Fruit fly (Drosophila melanogaster) whole organism: ENCODE data around the gene CG1774.

Source experiments
- CG8478 ChIP-seq: fragments of >200 bp; optimal IDR thresholded peaks from 2 replicates; lab custom pipeline; 2018; ENCODE audit warnings: inconsistent platforms
- Dll ChIP-seq: fragments of >200 bp; optimal IDR thresholded peaks from 2 replicates; lab custom pipeline; 2017
- EcR ChIP-seq, 2 experiments: fragments of >200 bp; optimal IDR thresholded peaks; 2 replicates each; lab custom pipeline; 2017; ENCODE audit warnings: missing biosample characterization in 2 of 2, missing genetic modification characterization in 2 of 2, missing genetic modification reagents in 2 of 2
- pan ChIP-seq: fragments of >200 bp; optimal IDR thresholded peaks from 2 replicates; lab custom pipeline; 2017
- psq ChIP-seq: fragments of >200 bp; optimal IDR thresholded peaks from 2 replicates; lab custom pipeline; 2017
- usp ChIP-seq: fragments of >200 bp; optimal IDR thresholded peaks from 2 replicates; lab custom pipeline; 2017; ENCODE audit warnings: missing biosample characterization, missing genetic modification characterization, mixed read lengths

The CG1774 gene

DNA sequence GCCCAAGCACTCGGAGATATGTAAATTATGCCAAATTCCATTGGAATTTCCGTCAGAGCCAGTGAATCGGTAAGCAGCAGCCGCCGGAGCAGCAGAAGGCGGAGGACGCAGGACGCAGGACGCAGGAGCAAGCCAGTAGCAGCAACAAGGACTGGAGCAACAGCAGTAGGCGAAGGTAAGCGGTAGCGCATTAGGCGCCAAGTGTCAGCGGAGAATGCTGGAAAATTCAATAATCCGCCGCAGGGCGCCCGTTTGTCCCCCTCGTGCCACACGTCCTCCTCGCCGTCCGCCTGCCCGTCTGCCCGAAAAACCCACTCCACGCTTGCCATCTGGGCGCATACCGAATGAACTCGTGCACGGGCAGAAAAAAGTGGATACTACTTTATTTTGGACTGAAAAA lies 30.0 kb downstream of the CG1774 start:
- no peak for TF ChIP-seq usp (GFP tag; lab: Kevin White, UChicago)
- TF ChIP-seq psq, result no peak
- no peak for TF ChIP-seq pan (lab: Kevin White, UChicago)
- no peak for TF ChIP-seq EcR (GFP tag; optimal IDR thresholded peaks at IDR 0.05; lab: Kevin White, UChicago)
- no peak for TF ChIP-seq CG8478
- TF ChIP-seq Dll (lab: Kevin White, UChicago), result no peak

DNA sequence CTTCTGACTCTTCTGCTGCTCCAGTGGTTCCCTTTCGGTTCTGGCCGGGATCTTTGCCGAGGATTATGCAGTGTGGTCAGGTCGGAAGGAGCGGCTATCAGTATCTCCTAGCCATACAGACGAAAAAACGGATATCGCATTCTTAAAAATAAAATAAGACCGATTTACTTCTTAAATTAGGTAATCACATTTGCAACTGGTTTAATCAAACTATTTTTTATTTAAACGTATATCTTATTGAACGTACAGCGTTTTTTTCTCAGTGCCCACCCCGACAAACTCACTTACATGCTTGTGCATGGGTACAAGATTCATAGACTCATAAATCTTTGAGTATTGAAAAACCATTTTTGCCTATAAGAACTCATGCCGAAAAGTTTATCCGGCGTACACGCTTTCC lies 33.6 kb downstream of the CG1774 start:
- TF ChIP-seq CG8478, result no peak
- TF ChIP-seq Dll (lab: Kevin White, UChicago), result no peak
- no peak for TF ChIP-seq usp (GFP tag; lab: Kevin White, UChicago)

DNA sequence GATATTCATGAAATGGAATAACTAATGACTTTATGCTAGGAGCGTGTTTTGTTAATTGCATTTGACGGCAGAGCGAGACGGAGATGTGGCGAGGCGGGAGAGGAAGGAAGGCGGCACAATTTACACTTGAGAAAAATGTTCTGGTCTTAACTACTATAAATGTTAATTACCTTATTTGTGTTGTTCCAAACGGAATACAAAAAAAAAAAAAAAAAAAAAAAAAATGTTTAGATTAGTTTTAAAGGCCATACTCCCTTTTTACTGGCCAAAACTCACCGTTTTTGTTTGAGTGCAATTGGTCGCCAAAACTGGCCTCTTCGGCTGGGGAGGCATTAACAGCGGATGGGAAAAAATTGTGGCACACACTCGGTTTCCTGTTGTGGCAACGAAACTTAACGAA lies 34.6 kb downstream of the CG1774 start:
- TF ChIP-seq CG8478 (no peak), Dll (lab: Kevin White, UChicago) (no peak), usp (GFP tag; lab: Kevin White, UChicago) (no peak), pan (lab: Kevin White, UChicago) (no peak), EcR (GFP tag; optimal IDR thresholded peaks at IDR 0.05; lab: Kevin White, UChicago) (no peak), psq (no peak)

DNA sequence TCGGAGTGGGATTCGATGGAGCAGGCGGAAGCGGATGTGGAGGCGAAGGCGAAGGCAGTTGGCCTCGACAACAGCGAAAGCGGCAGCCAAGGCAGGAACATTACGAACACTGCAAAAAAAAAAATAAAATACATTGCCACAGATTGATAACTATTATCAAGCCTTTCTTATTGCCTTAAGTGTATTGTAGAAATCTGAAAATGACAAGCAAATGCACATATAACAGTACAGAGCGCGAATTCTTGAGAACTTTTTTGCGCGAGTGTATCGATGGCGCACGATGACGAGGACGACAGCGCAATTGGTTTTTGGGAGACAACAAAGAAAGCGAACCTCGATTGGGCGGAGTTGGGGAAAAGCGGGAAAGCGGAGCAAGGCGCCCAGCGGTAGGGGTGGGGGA lies 37.8 kb downstream of the CG1774 start:
- TF ChIP-seq CG8478 (no peak), usp (GFP tag; lab: Kevin White, UChicago) (no peak), Dll (lab: Kevin White, UChicago) (no peak), pan (lab: Kevin White, UChicago) (no peak), psq (no peak), EcR (GFP tag; optimal IDR thresholded peaks at IDR 0.05; lab: Kevin White, UChicago) (no peak)

DNA sequence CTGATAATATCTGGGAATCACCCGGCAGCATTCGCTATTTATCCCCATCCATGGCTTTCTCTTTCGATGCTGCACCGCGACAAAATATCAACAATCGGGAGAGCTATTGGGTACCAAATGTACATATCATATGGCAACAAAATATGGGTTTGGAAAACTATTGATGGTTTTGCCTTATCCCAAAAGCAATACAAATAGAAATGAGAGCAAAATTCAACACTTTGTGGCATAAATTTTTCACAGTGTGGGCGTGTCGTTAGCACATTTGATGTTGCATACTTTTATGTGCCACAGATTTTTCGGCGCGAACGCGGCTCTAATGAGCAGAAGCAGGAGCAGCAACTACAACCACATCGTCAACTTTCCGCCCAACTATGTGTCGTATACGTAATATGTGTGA lies 39.7 kb downstream of the CG1774 start:
- no peak for TF ChIP-seq usp (GFP tag; lab: Kevin White, UChicago)
- no peak for TF ChIP-seq EcR (GFP tag; optimal IDR thresholded peaks at IDR 0.05; lab: Kevin White, UChicago)
- TF ChIP-seq CG8478, result no peak
- TF ChIP-seq Dll (lab: Kevin White, UChicago), result no peak
- TF ChIP-seq psq, result no peak
- no peak for TF ChIP-seq pan (lab: Kevin White, UChicago)

DNA sequence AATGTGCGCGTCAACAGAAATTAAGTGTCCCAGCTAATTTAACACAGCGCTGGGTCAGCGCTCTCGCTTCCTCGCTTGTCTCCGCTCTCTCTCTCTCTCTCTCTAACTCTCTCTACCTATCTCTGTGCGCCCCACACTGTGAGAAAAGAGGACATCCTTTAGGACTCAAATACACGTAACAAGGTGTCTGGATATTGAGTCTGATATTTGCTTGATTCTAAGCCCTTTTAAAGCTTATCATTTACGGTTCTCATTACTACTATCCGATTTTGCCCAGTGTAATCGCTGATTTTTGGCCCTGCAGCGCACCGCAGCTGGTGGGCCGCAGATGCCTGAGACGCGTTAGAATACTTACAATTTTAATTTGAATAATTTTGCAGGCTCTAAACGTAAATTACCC lies 43.9 kb downstream of the CG1774 start:
- no peak for TF ChIP-seq CG8478
- no peak for TF ChIP-seq pan (lab: Kevin White, UChicago)
- no peak for TF ChIP-seq EcR (GFP tag; optimal IDR thresholded peaks at IDR 0.05; lab: Kevin White, UChicago)
- TF ChIP-seq usp (GFP tag; lab: Kevin White, UChicago), result no peak
- no peak for TF ChIP-seq Dll (lab: Kevin White, UChicago)
- TF ChIP-seq psq, result no peak
